Fruit fly (Drosophila melanogaster) ovary, adult (tissue): ENCODE results near the gene CG12069.

ENCODE experiments used
- CG17801 ChIP-seq: fragments of 200-800 bp; optimal IDR thresholded peaks from 2 replicates; lab custom pipeline; 2019; ENCODE audit warnings: missing biosample characterization, mild to moderate bottlenecking, missing genetic modification characterization, moderate library complexity; ENCODE audit not compliant: partially characterized antibody

CG12069 gene

dm6 chr3R:30695398-30695797 lies at the start of gene CG12069:
Gene CG12069 (minus strand): TSS chr3R:30695498.
- TF ChIP-seq CG17801 (GFP tag; lab: Kevin White, UChicago) = no peak

- no peak for TF ChIP-seq CG17801 (GFP tag; lab: Kevin White, UChicago)
These were observed 47.3 kb upstream of the CG12069 start, which contains the start of gene CG15543 for dm6 chr3R:30742580-30742979. Gene CG15543 (plus strand): TSS chr3R:30742880.

dm6 chr3R:30741371-30741770 lies 46.1 kb upstream of the CG12069 start:
- no peak for TF ChIP-seq CG17801 (GFP tag; lab: Kevin White, UChicago)

dm6 chr3R:30735047-30735446 lies 39.7 kb upstream of the CG12069 start:
- TF ChIP-seq CG17801 (GFP tag; lab: Kevin White, UChicago) = no peak

- TF ChIP-seq CG17801 (GFP tag; lab: Kevin White, UChicago) = no peak
These were observed 39.3 kb upstream of the CG12069 start for dm6 chr3R:30734576-30734975.

dm6 chr3R:30733081-30733480 lies 37.8 kb upstream of the CG12069 start:
- no peak for TF ChIP-seq CG17801 (GFP tag; lab: Kevin White, UChicago)

- TF ChIP-seq CG17801 (GFP tag; lab: Kevin White, UChicago) = no peak
These were observed 35.8 kb upstream of the CG12069 start, which contains the start of gene CG11313 for dm6 chr3R:30731065-30731464. Gene CG11313 (minus strand): TSS chr3R:30731165.

- no peak for TF ChIP-seq CG17801 (GFP tag; lab: Kevin White, UChicago)
These were observed 33.7 kb upstream of the CG12069 start for dm6 chr3R:30729013-30729412.

- no peak for TF ChIP-seq CG17801 (GFP tag; lab: Kevin White, UChicago)
These were observed 30.5 kb upstream of the CG12069 start, which contains the start of gene eIF4H2 for dm6 chr3R:30725787-30726186. Gene eIF4H2 (plus strand): TSS chr3R:30726087.

- TF ChIP-seq CG17801 (GFP tag; lab: Kevin White, UChicago) = no peak
These were observed 27.1 kb upstream of the CG12069 start for dm6 chr3R:30722374-30722773.

- no peak for TF ChIP-seq CG17801 (GFP tag; lab: Kevin White, UChicago)
These were observed 26.0 kb upstream of the CG12069 start for dm6 chr3R:30721215-30721862.

dm6 chr3R:30718442-30718841 lies 23.1 kb upstream of the CG12069 start:
- TF ChIP-seq CG17801 (GFP tag; lab: Kevin White, UChicago) = no peak

dm6 chr3R:30714395-30714794 lies 19.1 kb upstream of the CG12069 start:
- TF ChIP-seq CG17801 (GFP tag; lab: Kevin White, UChicago) = no peak

- no peak for TF ChIP-seq CG17801 (GFP tag; lab: Kevin White, UChicago)
These were observed 15.1 kb upstream of the CG12069 start for dm6 chr3R:30710442-30710841.

dm6 chr3R:30709270-30709669 lies 14.0 kb upstream of the CG12069 start:
- no peak for TF ChIP-seq CG17801 (GFP tag; lab: Kevin White, UChicago)

dm6 chr3R:30706021-30706420 lies 10.7 kb upstream of the CG12069 start, which contains the start of gene CG31010:
Gene CG31010 (minus strand): TSS chr3R:30706121.
- TF ChIP-seq CG17801 (GFP tag; lab: Kevin White, UChicago) = no peak
